Fruit fly (Drosophila melanogaster) whole organism, embryonic: Measurements from ENCODE around the gene CG6149.

ENCODE experiments used
- Antp ChIP-seq: fragments of 200-800 bp; sonication (Bioruptor generic); optimal IDR thresholded peaks from 3 replicates; lab custom pipeline; 2016; ENCODE audit warnings: missing biosample characterization, missing genetic modification characterization
- B-H1 ChIP-seq: fragments of 200-800 bp; sonication (Bioruptor generic); IDR thresholded peaks from 3 replicates; pipeline ENCODE4 v1.3.6; 2022; ENCODE audit warnings: missing biosample characterization, missing genetic modification characterization
- Bdp1 ChIP-seq: fragments of 200-800 bp; sonication (Bioruptor generic); optimal IDR thresholded peaks from 3 replicates; lab custom pipeline; 2016; ENCODE audit warnings: missing biosample characterization, missing genetic modification characterization
- CG11723 ChIP-seq: fragments of 200-800 bp; sonication (Bioruptor generic); optimal IDR thresholded peaks from 2 replicates; lab custom pipeline; 2017; ENCODE audit warnings: missing biosample characterization, mild to moderate bottlenecking, missing genetic modification characterization
- CG13296 ChIP-seq: fragments of 200-800 bp; sonication (Bioruptor generic); optimal IDR thresholded peaks from 3 replicates; lab custom pipeline; 2018; ENCODE audit warnings: missing biosample characterization, mild to moderate bottlenecking, missing genetic modification characterization
- CG13424 ChIP-seq: fragments of 200-800 bp; sonication (Bioruptor generic); optimal IDR thresholded peaks from 2 replicates; lab custom pipeline; 2019; ENCODE audit warnings: missing biosample characterization, mild to moderate bottlenecking, missing genetic modification characterization, moderate library complexity
- CG14050 ChIP-seq: fragments of 200-800 bp; sonication (Bioruptor generic); IDR thresholded peaks from 3 replicates; pipeline ENCODE4 v1.3.6; 2022; ENCODE audit warnings: missing biosample characterization, missing genetic modification characterization
- CG15479 ChIP-seq: fragments of 200-800 bp; sonication (Bioruptor generic); optimal IDR thresholded peaks from 3 replicates; lab custom pipeline; 2019; ENCODE audit warnings: missing biosample characterization, mild to moderate bottlenecking, missing genetic modification characterization, moderate library complexity
- CG17361 ChIP-seq: fragments of 200-800 bp; sonication (Bioruptor generic); IDR thresholded peaks from 3 replicates; pipeline ENCODE4 v1.3.6; 2022; ENCODE audit warnings: missing biosample characterization, missing genetic modification characterization
- CG32532 ChIP-seq: fragments of 200-800 bp; sonication (Bioruptor generic); IDR thresholded peaks from 2 replicates; pipeline ENCODE4 v1.3.6; 2022; ENCODE audit warnings: missing biosample characterization, missing genetic modification characterization
- CG3281 ChIP-seq: fragments of 200-800 bp; sonication (Bioruptor generic); optimal IDR thresholded peaks from 3 replicates; lab custom pipeline; 2017; ENCODE audit warnings: missing biosample characterization, mild to moderate bottlenecking, missing genetic modification characterization
- CG3726 ChIP-seq: fragments of 200-800 bp; sonication (Bioruptor generic); IDR thresholded peaks from 3 replicates; pipeline ENCODE4, ENCODE4 v1.3.6; 2022; ENCODE audit warnings: missing biosample characterization, missing genetic modification characterization
- CG4424 ChIP-seq: fragments of 200-800 bp; sonication (Bioruptor generic); optimal IDR thresholded peaks from 3 replicates; lab custom pipeline; 2016; ENCODE audit warnings: missing biosample characterization, missing genetic modification characterization
- CG4854 ChIP-seq: fragments of 200-800 bp; sonication (Bioruptor generic); optimal IDR thresholded peaks from 2 replicates; lab custom pipeline; 2016; ENCODE audit warnings: missing biosample characterization, missing genetic modification characterization, inconsistent platforms
- CG6254 ChIP-seq: fragments of 200-800 bp; sonication (Bioruptor generic); optimal IDR thresholded peaks from 3 replicates; lab custom pipeline; 2017; ENCODE audit warnings: mild to moderate bottlenecking, missing biosample characterization, missing genetic modification reagents, missing genetic modification characterization
- CG9215 ChIP-seq: fragments of 200-800 bp; sonication (Bioruptor generic); IDR thresholded peaks from 2 replicates; pipeline ENCODE4 v1.3.6; 2022; ENCODE audit warnings: missing biosample characterization, missing genetic modification characterization
- CG9437 ChIP-seq: fragments of 200-800 bp; sonication (Bioruptor generic); optimal IDR thresholded peaks from 2 replicates; lab custom pipeline; 2018; ENCODE audit warnings: missing biosample characterization, mild to moderate bottlenecking, missing genetic modification characterization
- CG9727 ChIP-seq: fragments of 200-800 bp; sonication (Bioruptor generic); optimal IDR thresholded peaks from 3 replicates; lab custom pipeline; 2017; ENCODE audit warnings: missing biosample characterization, mild to moderate bottlenecking, missing genetic modification characterization
- CG9876 ChIP-seq: fragments of 200-800 bp; sonication (Bioruptor generic); optimal IDR thresholded peaks from 2 replicates; lab custom pipeline; 2016; ENCODE audit warnings: missing biosample characterization, missing genetic modification characterization
- CoRest ChIP-seq: fragments of 200-800 bp; sonication (Bioruptor generic); optimal IDR thresholded peaks from 3 replicates; lab custom pipeline; 2018; ENCODE audit warnings: missing biosample characterization, mild to moderate bottlenecking, missing genetic modification characterization, moderate library complexity
- D ChIP-seq, 2 experiments: fragments of 200-800 bp in 1 of 2; fragments of >200 bp in 1 of 2; sonication (Bioruptor generic) in 1 of 2; optimal IDR thresholded peaks; 2 replicates in 1 of 2; 3 replicates in 1 of 2; lab custom pipeline; 2017; ENCODE audit warnings: mild to moderate bottlenecking in 1 of 2, missing biosample characterization in 1 of 2, missing genetic modification characterization in 1 of 2, missing genetic modification reagents in 1 of 2
- Dbx ChIP-seq: fragments of 200-800 bp; sonication (Bioruptor generic); IDR thresholded peaks from 3 replicates; pipeline ENCODE4 v1.3.6; 2022; ENCODE audit warnings: missing biosample characterization, missing genetic modification characterization
- E2f2 ChIP-seq: fragments of 200-800 bp; sonication (Bioruptor generic); IDR thresholded peaks from 2 replicates; pipeline ENCODE4 v1.3.6; 2022; ENCODE audit warnings: missing biosample characterization, missing genetic modification characterization
- HLH3B ChIP-seq: fragments of 200-800 bp; sonication (Bioruptor generic); IDR thresholded peaks from 2 replicates; pipeline ENCODE4 v1.3.6; 2022; ENCODE audit warnings: missing biosample characterization, missing genetic modification characterization
- Nf-YC ChIP-seq: fragments of 200-800 bp; optimal IDR thresholded peaks from 3 replicates; lab custom pipeline; 2019; ENCODE audit warnings: missing biosample characterization, mild to moderate bottlenecking, missing genetic modification characterization, moderate library complexity
- Opbp ChIP-seq: fragments of 200-800 bp; sonication (Bioruptor generic); IDR thresholded peaks from 3 replicates; pipeline ENCODE4 v1.3.6; 2022; ENCODE audit warnings: missing biosample characterization, missing genetic modification characterization; ENCODE audit not compliant: partially characterized antibody
- PHDP ChIP-seq: fragments of 200-800 bp; sonication (Bioruptor generic); optimal IDR thresholded peaks from 3 replicates; lab custom pipeline; 2018; ENCODE audit warnings: missing biosample characterization, mild to moderate bottlenecking, missing genetic modification characterization, moderate library complexity
- Ptx1 ChIP-seq: fragments of 200-800 bp; sonication (Bioruptor generic); IDR thresholded peaks from 2 replicates; pipeline ENCODE4 v1.3.6; 2022; ENCODE audit warnings: missing biosample characterization, missing genetic modification characterization
- Rfx ChIP-seq: fragments of 200-800 bp; sonication (Bioruptor generic); IDR thresholded peaks from 2 replicates; pipeline ENCODE4 v1.3.6; 2022; ENCODE audit warnings: missing biosample characterization, missing genetic modification characterization
- Sox100B ChIP-seq: fragments of 200-800 bp; sonication (Bioruptor generic); optimal IDR thresholded peaks from 3 replicates; lab custom pipeline; 2018; ENCODE audit warnings: missing biosample characterization, mild to moderate bottlenecking, missing genetic modification characterization
- ase ChIP-seq: fragments of 200-800 bp; sonication (Bioruptor generic); IDR thresholded peaks from 3 replicates; pipeline ENCODE4 v1.3.6; 2022; ENCODE audit warnings: missing biosample characterization, missing genetic modification characterization
- bigmax ChIP-seq: fragments of 200-800 bp; sonication (Bioruptor generic); optimal IDR thresholded peaks from 2 replicates; lab custom pipeline; 2018; ENCODE audit warnings: missing biosample characterization, mild to moderate bottlenecking, missing genetic modification characterization
- caup ChIP-seq: fragments of 200-800 bp; sonication (Bioruptor generic); optimal IDR thresholded peaks from 3 replicates; lab custom pipeline; 2017; ENCODE audit warnings: missing biosample characterization, mild to moderate bottlenecking, missing genetic modification characterization, moderate library complexity; ENCODE audit not compliant: severe bottlenecking
- chif ChIP-seq, 2 experiments: fragments of 200-800 bp; sonication (Bioruptor generic); optimal IDR thresholded peaks; 3 replicates each; lab custom pipeline; 2016; ENCODE audit warnings: missing biosample characterization in 2 of 2, missing genetic modification characterization in 2 of 2
- dpn ChIP-seq, 2 experiments: fragments of 200-800 bp; sonication (Bioruptor generic); optimal IDR thresholded peaks; 3 replicates each; lab custom pipeline; 2016; ENCODE audit warnings: missing biosample characterization in 2 of 2, missing genetic modification characterization in 2 of 2
- fd96Cb ChIP-seq: fragments of 200-800 bp; sonication (Bioruptor generic); optimal IDR thresholded peaks from 2 replicates; lab custom pipeline; 2018; ENCODE audit warnings: missing biosample characterization, mild to moderate bottlenecking, missing genetic modification characterization, moderate library complexity
- lola ChIP-seq, 3 experiments: fragments of >200 bp in 2 of 3; fragments of 200-800 bp in 1 of 3; sonication (Bioruptor generic) in 1 of 3; optimal IDR thresholded peaks; 2 replicates each; lab custom pipeline; 2017 to 2019; ENCODE audit warnings: missing biosample characterization in 3 of 3, missing genetic modification characterization in 3 of 3, mild to moderate bottlenecking in 1 of 3, moderate library complexity in 1 of 3
- nau ChIP-seq: fragments of 200-800 bp; sonication (Bioruptor generic); optimal IDR thresholded peaks from 3 replicates; lab custom pipeline; 2017; ENCODE audit warnings: missing biosample characterization, mild to moderate bottlenecking, missing genetic modification characterization, missing genetic modification reagents
- nmo ChIP-seq: fragments of 200-800 bp; sonication (Bioruptor generic); optimal IDR thresholded peaks from 2 replicates; lab custom pipeline; 2018; ENCODE audit warnings: missing biosample characterization, mild to moderate bottlenecking, missing genetic modification characterization, moderate library complexity
- pita ChIP-seq: fragments of 200-800 bp; sonication (Bioruptor generic); optimal IDR thresholded peaks from 2 replicates; lab custom pipeline; 2017; ENCODE audit warnings: missing biosample characterization, mild to moderate bottlenecking, missing genetic modification characterization
- pum ChIP-seq: fragments of 200-800 bp; sonication (Bioruptor generic); optimal IDR thresholded peaks from 2 replicates; lab custom pipeline; 2016; ENCODE audit warnings: missing biosample characterization, missing genetic modification characterization
- sc ChIP-seq, 3 experiments: fragments of >200 bp in 2 of 3; fragments of 200-800 bp in 1 of 3; sonication (Bioruptor generic) in 1 of 3; optimal IDR thresholded peaks; 2 replicates in 2 of 3; 3 replicates in 1 of 3; lab custom pipeline; 2017; ENCODE audit warnings: mild to moderate bottlenecking in 1 of 3, missing biosample characterization in 1 of 3, missing genetic modification characterization in 1 of 3, missing genetic modification reagents in 1 of 3
- sens ChIP-seq: fragments of 200-800 bp; sonication (Bioruptor generic); peaks from one replicate; lab custom pipeline; 2016; ENCODE audit warnings: missing biosample characterization, missing genetic modification characterization
- sob ChIP-seq: fragments of 200-800 bp; sonication (Bioruptor generic); IDR thresholded peaks from 2 replicates; pipeline ENCODE4 v1.3.6; 2022; ENCODE audit warnings: missing biosample characterization, missing genetic modification characterization
- sr ChIP-seq: fragments of 200-800 bp; sonication (Bioruptor generic); IDR thresholded peaks from 3 replicates; pipeline ENCODE4 v1.3.6; 2022; ENCODE audit warnings: missing biosample characterization, missing genetic modification characterization
- sug ChIP-seq: fragments of 200-800 bp; optimal IDR thresholded peaks from 2 replicates; lab custom pipeline; 2019; ENCODE audit warnings: missing biosample characterization, mild to moderate bottlenecking, missing genetic modification characterization, moderate library complexity
- twi ChIP-seq: fragments of 200-800 bp; optimal IDR thresholded peaks from 2 replicates; lab custom pipeline; 2019; ENCODE audit warnings: missing biosample characterization, mild to moderate bottlenecking, missing genetic modification characterization, moderate library complexity
- zfh1 ChIP-seq: fragments of 200-800 bp; sonication (Bioruptor generic); IDR thresholded peaks from 3 replicates; pipeline ENCODE4 v1.3.6; 2022; ENCODE audit warnings: missing biosample characterization, missing genetic modification characterization

The CG6149 gene

DNA sequence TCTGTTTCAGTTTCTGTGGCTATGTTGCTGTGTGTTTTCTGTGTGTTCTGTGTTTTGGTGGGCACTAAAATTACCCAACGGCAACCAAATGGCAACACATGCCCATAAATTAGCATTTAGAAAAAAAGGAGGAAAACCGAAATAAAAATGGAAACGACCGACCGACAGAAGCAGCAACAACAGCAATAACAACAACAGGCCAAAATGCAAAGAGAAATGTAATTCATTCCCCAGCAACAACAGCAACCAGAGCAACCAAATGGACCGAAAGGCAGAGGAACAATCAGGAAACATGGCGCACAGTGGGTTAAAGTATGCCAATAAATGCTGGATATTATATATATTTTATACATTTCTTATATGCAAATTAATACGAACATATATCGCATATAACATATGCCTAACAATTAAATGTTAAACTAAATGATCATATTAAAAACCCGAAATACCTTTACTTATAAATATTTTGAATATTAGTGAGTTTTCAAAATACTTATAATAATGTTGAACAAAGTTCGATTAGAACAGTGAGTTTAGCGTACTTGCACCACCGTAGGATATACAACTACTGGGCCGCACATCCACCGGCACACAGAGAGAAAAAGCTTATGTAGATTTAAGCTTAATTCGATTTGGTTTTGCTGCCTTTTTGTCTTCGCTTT, 46.2 kb downstream of the CG6149 start (continued):
- TF ChIP-seq CG15479 (GFP tag; lab: Kevin White, UChicago): no peak
- TF ChIP-seq twi (tag; lab: Kevin White, UChicago): peak; percentile 59
- peak; percentile 26 for TF ChIP-seq nau
- peak; percentile 37; the same call in 2 of the 3 replicates for TF ChIP-seq CG14050 (GFP tag; lab: Robert Waterston, UW)
- TF ChIP-seq CoRest (tag; lab: Kevin White, UChicago): peak; percentile 57
- peak; percentile 11 for TF ChIP-seq CG13296
- peak; percentile 43; the same call in 1 of the 2 replicates for TF ChIP-seq CG32532 (GFP tag; lab: Robert Waterston, UW)
- no peak for TF ChIP-seq pum
- TF ChIP-seq D (optimal IDR thresholded peaks at IDR 0.05; lab: Kevin White, UChicago): no peak
- peak; percentile 21 for TF ChIP-seq D (GFP tag; optimal IDR thresholded peaks at IDR 0.05; lab: Kevin White, UChicago)
- peak; percentile 10; the same call in 1 of the 3 replicates for TF ChIP-seq zfh1 (GFP tag; lab: Robert Waterston, UW)
- TF ChIP-seq CG9876 (GFP tag; lab: Kevin White, UChicago): no peak
- peak; percentile 8 for TF ChIP-seq caup (GFP tag; lab: Kevin White, UChicago)
- TF ChIP-seq fd96Cb (tag; lab: Kevin White, UChicago): peak; percentile 55
- peak; percentile 60 for TF ChIP-seq Ptx1
- peak; percentile 72 for TF ChIP-seq sens (GFP tag; lab: Kevin White, UChicago)
- TF ChIP-seq sc (optimal IDR thresholded peaks at IDR 0.05; lab: Kevin White, UChicago): no peak
- peak; percentile 19 for TF ChIP-seq sc (GFP tag; optimal IDR thresholded peaks at IDR 0.05; lab: Kevin White, UChicago)
- peak; percentile 22 for TF ChIP-seq Nf-YC (tag; lab: Kevin White, UChicago)
- peak; percentile 35 for TF ChIP-seq CG4424
- peak; percentile 23; the same call in 1 of the 3 replicates for TF ChIP-seq ase (GFP tag; lab: Robert Waterston, UW)
- peak; percentile 62 for TF ChIP-seq CG13424 (tag; lab: Kevin White, UChicago)
- TF ChIP-seq sug (tag; lab: Kevin White, UChicago): peak; percentile 17
- peak; percentile 9 for TF ChIP-seq CG11723 (GFP tag; lab: Kevin White, UChicago)
- TF ChIP-seq chif (GFP tag; optimal IDR thresholded peaks at IDR 0.05; lab: Kevin White, UChicago): peak in 1 of 2 experiments; percentile 5
- peak in 1 of 2 experiments; percentile 46 for TF ChIP-seq dpn (GFP tag; optimal IDR thresholded peaks at IDR 0.05; lab: Kevin White, UChicago)
- no peak for TF ChIP-seq sr (GFP tag; lab: Robert Waterston, UW)
- peak; percentile 60 for TF ChIP-seq CG17361 (GFP tag; lab: Robert Waterston, UW)
- peak; percentile 35; the same call in 1 of the 2 replicates for TF ChIP-seq Rfx (GFP tag; lab: Robert Waterston, UW)
- TF ChIP-seq sob (GFP tag; lab: Robert Waterston, UW): no peak
- TF ChIP-seq B-H1 (GFP tag; lab: Robert Waterston, UW): no peak
- 0 out of 3 replicates have a peak, but pooled peaks have one; percentile 46 for TF ChIP-seq CG3726 (GFP tag; lab: Robert Waterston, UW)
- peak; percentile 44; the same call in 1 of the 3 replicates for TF ChIP-seq Dbx (GFP tag; lab: Robert Waterston, UW)
- TF ChIP-seq Opbp: no peak
- TF ChIP-seq E2f2 (GFP tag; lab: Robert Waterston, UW): peak; percentile 45; the same call in 1 of the 2 replicates
- TF ChIP-seq Antp (GFP tag; lab: Kevin White, UChicago): no peak
- peak; percentile 30; the same call in 1 of the 2 replicates for TF ChIP-seq CG9215
- TF ChIP-seq CG4854 (GFP tag; lab: Kevin White, UChicago): no peak
- peak; percentile 5 for TF ChIP-seq CG3281 (GFP tag; lab: Kevin White, UChicago)
- TF ChIP-seq CG6254 (GFP tag; lab: Kevin White, UChicago): peak; percentile 17
- peak; percentile 56 for TF ChIP-seq PHDP (tag; lab: Kevin White, UChicago)
- no peak for TF ChIP-seq bigmax (GFP tag; lab: Kevin White, UChicago)
- TF ChIP-seq lola (GFP tag; optimal IDR thresholded peaks at IDR 0.05; lab: Kevin White, UChicago): peak in 1 of 3 experiments; percentile 39
- peak; percentile 46 for TF ChIP-seq Sox100B (GFP tag; lab: Kevin White, UChicago)
- no peak for TF ChIP-seq HLH3B (GFP tag; lab: Robert Waterston, UW)
- peak; percentile 49 for TF ChIP-seq CG9437
- peak; percentile 67 for TF ChIP-seq nmo (GFP tag; lab: Kevin White, UChicago)
- no peak for TF ChIP-seq pita
- TF ChIP-seq Bdp1 (GFP tag; lab: Kevin White, UChicago): no peak
- peak; percentile 46 for TF ChIP-seq CG9727 (GFP tag; lab: Kevin White, UChicago)
